Fruit fly (Drosophila melanogaster) whole organism, embryonic: Measurements from ENCODE around the gene Nse1.
A peak's percentile ranks its signal among the peaks of the same experiment; 100 is the strongest.

ENCODE experiments used
- ATbp ChIP-seq: fragments of 200-800 bp; sonication (Bioruptor generic); optimal IDR thresholded peaks from 2 replicates; lab custom pipeline; 2017; ENCODE audit warnings: missing biosample characterization, mild to moderate bottlenecking, missing genetic modification characterization, missing genetic modification reagents
- Awh ChIP-seq: fragments of 200-800 bp; sonication (Bioruptor generic); IDR thresholded peaks from 2 replicates; pipeline ENCODE4, ENCODE4 v1.3.6; 2022; ENCODE audit warnings: missing biosample characterization, missing genetic modification characterization
- CG11560 ChIP-seq: fragments of 200-800 bp; sonication (Bioruptor generic); IDR thresholded peaks from 3 replicates; pipeline ENCODE4 v1.3.6; 2022; ENCODE audit warnings: missing biosample characterization, missing genetic modification characterization
- CG13775 ChIP-seq: fragments of 200-800 bp; sonication (Bioruptor generic); optimal IDR thresholded peaks from 3 replicates; lab custom pipeline; 2017; ENCODE audit warnings: missing biosample characterization, mild to moderate bottlenecking, missing genetic modification characterization
- CG13894 ChIP-seq: fragments of 200-800 bp; sonication (Bioruptor generic); optimal IDR thresholded peaks from 3 replicates; lab custom pipeline; 2018; ENCODE audit warnings: missing biosample characterization, mild to moderate bottlenecking, missing genetic modification characterization, moderate library complexity
- CG14050 ChIP-seq: fragments of 200-800 bp; sonication (Bioruptor generic); IDR thresholded peaks from 3 replicates; pipeline ENCODE4 v1.3.6; 2022; ENCODE audit warnings: missing biosample characterization, missing genetic modification characterization
- CG14965 ChIP-seq: fragments of 200-800 bp; sonication (Bioruptor generic); optimal IDR thresholded peaks from 2 replicates; lab custom pipeline; 2016; ENCODE audit warnings: missing biosample characterization, missing genetic modification characterization, borderline replicate concordance
- CG15696 ChIP-seq: fragments of 200-800 bp; sonication (Bioruptor generic); optimal IDR thresholded peaks from 2 replicates; lab custom pipeline; 2019; ENCODE audit warnings: missing biosample characterization, mild to moderate bottlenecking, missing genetic modification characterization, moderate library complexity
- CG16815 ChIP-seq: fragments of 200-800 bp; sonication (Bioruptor generic); optimal IDR thresholded peaks from 3 replicates; lab custom pipeline; 2017; ENCODE audit warnings: missing biosample characterization, mild to moderate bottlenecking, missing genetic modification characterization
- CG17568 ChIP-seq: fragments of 200-800 bp; sonication (Bioruptor generic); optimal IDR thresholded peaks from 2 replicates; lab custom pipeline; 2018; ENCODE audit warnings: missing biosample characterization, mild to moderate bottlenecking, missing genetic modification characterization, moderate library complexity
- CG2120 ChIP-seq: fragments of 200-800 bp; sonication (Bioruptor generic); optimal IDR thresholded peaks from 3 replicates; lab custom pipeline; 2016; ENCODE audit warnings: missing biosample characterization, missing genetic modification characterization
- CG2712 ChIP-seq: fragments of 200-800 bp; optimal IDR thresholded peaks from 3 replicates; lab custom pipeline; 2019; ENCODE audit warnings: missing biosample characterization, mild to moderate bottlenecking, missing genetic modification characterization, moderate library complexity
- CG32767 ChIP-seq: fragments of 200-800 bp; sonication (Bioruptor generic); IDR thresholded peaks from 2 replicates; pipeline ENCODE4 v1.3.6; 2022; ENCODE audit warnings: missing biosample characterization, missing genetic modification characterization
- CG34422 ChIP-seq: fragments of 200-800 bp; sonication (Bioruptor generic); IDR thresholded peaks from 3 replicates; pipeline ENCODE4 v1.3.6; 2022; ENCODE audit warnings: missing biosample characterization, missing genetic modification characterization
- CG5180 ChIP-seq: fragments of 200-800 bp; sonication (Bioruptor generic); optimal IDR thresholded peaks from 3 replicates; lab custom pipeline; 2017; ENCODE audit warnings: missing biosample characterization, missing genetic modification characterization, mild to moderate bottlenecking, moderate library complexity, missing genetic modification reagents
- CG5953 ChIP-seq: fragments of 200-800 bp; sonication (Bioruptor generic); IDR thresholded peaks from 2 replicates; pipeline ENCODE4 v1.3.6; 2022; ENCODE audit warnings: missing biosample characterization, missing genetic modification characterization
- CG7963 ChIP-seq: fragments of 200-800 bp; sonication (Bioruptor generic); IDR thresholded peaks from 3 replicates; pipeline ENCODE4 v1.3.6; 2022; ENCODE audit warnings: missing biosample characterization, missing genetic modification characterization; ENCODE audit not compliant: partially characterized antibody
- CG8290 ChIP-seq, 3 experiments: fragments of 200-800 bp; sonication (Bioruptor generic); optimal IDR thresholded peaks; 2 replicates each; lab custom pipeline; 2016 to 2019; ENCODE audit warnings: missing biosample characterization in 3 of 3, missing genetic modification characterization in 3 of 3, mild to moderate bottlenecking in 2 of 3, moderate library complexity in 1 of 3
- CG8359 ChIP-seq: fragments of 200-800 bp; sonication (Bioruptor generic); optimal IDR thresholded peaks from 2 replicates; lab custom pipeline; 2017; ENCODE audit warnings: missing biosample characterization, mild to moderate bottlenecking, missing genetic modification characterization, borderline replicate concordance
- CG9437 ChIP-seq: fragments of 200-800 bp; sonication (Bioruptor generic); optimal IDR thresholded peaks from 2 replicates; lab custom pipeline; 2018; ENCODE audit warnings: missing biosample characterization, mild to moderate bottlenecking, missing genetic modification characterization
- CHES-1-like ChIP-seq: fragments of 200-800 bp; sonication (Bioruptor generic); optimal IDR thresholded peaks from 2 replicates; lab custom pipeline; 2016; ENCODE audit warnings: missing biosample characterization, missing genetic modification characterization
- CoRest ChIP-seq: fragments of 200-800 bp; sonication (Bioruptor generic); optimal IDR thresholded peaks from 3 replicates; lab custom pipeline; 2018; ENCODE audit warnings: missing biosample characterization, mild to moderate bottlenecking, missing genetic modification characterization, moderate library complexity
- Deaf1 ChIP-seq: fragments of 200-800 bp; optimal IDR thresholded peaks from 3 replicates; lab custom pipeline; 2019; ENCODE audit warnings: missing biosample characterization, mild to moderate bottlenecking, missing genetic modification characterization, moderate library complexity
- Dek ChIP-seq: fragments of 200-800 bp; sonication (Bioruptor generic); optimal IDR thresholded peaks from 3 replicates; lab custom pipeline; 2019; ENCODE audit warnings: missing biosample characterization, mild to moderate bottlenecking, missing genetic modification characterization, moderate library complexity
- GATAe ChIP-seq: fragments of 200-800 bp; sonication (Bioruptor generic); conservative IDR thresholded peaks from 2 replicates; pipeline ENCODE4 v1.3.6; 2022; ENCODE audit warnings: missing biosample characterization, missing genetic modification characterization
- Hand ChIP-seq: fragments of 200-800 bp; sonication (Bioruptor generic); optimal IDR thresholded peaks from 2 replicates; lab custom pipeline; 2017; ENCODE audit warnings: mild to moderate bottlenecking, missing biosample characterization, missing genetic modification reagents, missing genetic modification characterization
- Hr78 ChIP-seq, 2 experiments: fragments of 200-800 bp in 1 of 2; fragments of >200 bp in 1 of 2; sonication (Bioruptor generic) in 1 of 2; optimal IDR thresholded peaks; 2 replicates each; lab custom pipeline; 2017 to 2019; ENCODE audit warnings: missing biosample characterization in 2 of 2, missing genetic modification characterization in 2 of 2, mild to moderate bottlenecking in 1 of 2, moderate library complexity in 1 of 2
- NK7.1 ChIP-seq: fragments of 200-800 bp; sonication (Bioruptor generic); optimal IDR thresholded peaks from 3 replicates; lab custom pipeline; 2016; ENCODE audit warnings: missing biosample characterization, missing genetic modification characterization
- Usf ChIP-seq: fragments of 200-800 bp; sonication (Bioruptor generic); optimal IDR thresholded peaks from 2 replicates; lab custom pipeline; 2017; ENCODE audit warnings: missing genotype, missing biosample characterization, missing genetic modification characterization
- abd-A ChIP-seq: fragments of 200-800 bp; sonication (Bioruptor generic); optimal IDR thresholded peaks from 3 replicates; lab custom pipeline; 2019; ENCODE audit warnings: missing biosample characterization, mild to moderate bottlenecking, missing genetic modification characterization, moderate library complexity
- ato ChIP-seq: fragments of 200-800 bp; sonication (Bioruptor generic); IDR thresholded peaks from 2 replicates; pipeline ENCODE4 v1.3.6; 2022; ENCODE audit warnings: missing biosample characterization, missing genetic modification characterization; ENCODE audit not compliant: partially characterized antibody
- bcd ChIP-seq: fragments of 200-800 bp; sonication (Bioruptor generic); optimal IDR thresholded peaks from 2 replicates; lab custom pipeline; 2017; ENCODE audit warnings: missing biosample characterization, mild to moderate bottlenecking, missing genetic modification characterization
- chinmo ChIP-seq: fragments of 200-800 bp; sonication (Bioruptor generic); IDR thresholded peaks from 4 replicates; pipeline ENCODE4 v1.3.6; 2022; ENCODE audit warnings: missing biosample characterization, missing genetic modification characterization; ENCODE audit not compliant: partially characterized antibody
- ci ChIP-seq: fragments of 200-800 bp; sonication (Bioruptor generic); IDR thresholded peaks from 3 replicates; pipeline ENCODE4 v1.3.6; 2022; ENCODE audit warnings: missing biosample characterization, missing genetic modification characterization
- fd102C ChIP-seq: fragments of 200-800 bp; sonication (Bioruptor generic); optimal IDR thresholded peaks from 2 replicates; lab custom pipeline; 2018; ENCODE audit warnings: missing biosample characterization, mild to moderate bottlenecking, missing genetic modification characterization, moderate library complexity
- gcm2 ChIP-seq: fragments of 200-800 bp; sonication (Bioruptor generic); optimal IDR thresholded peaks from 2 replicates; lab custom pipeline; 2016; ENCODE audit warnings: missing biosample characterization, missing genetic modification characterization
- lbe ChIP-seq: fragments of 200-800 bp; sonication (Bioruptor generic); optimal IDR thresholded peaks from 2 replicates; lab custom pipeline; 2016; ENCODE audit warnings: missing biosample characterization, mild to moderate bottlenecking, missing genetic modification characterization
- nau ChIP-seq: fragments of 200-800 bp; sonication (Bioruptor generic); optimal IDR thresholded peaks from 3 replicates; lab custom pipeline; 2017; ENCODE audit warnings: missing biosample characterization, mild to moderate bottlenecking, missing genetic modification characterization, missing genetic modification reagents
- nerfin-1 ChIP-seq: fragments of 200-800 bp; sonication (Bioruptor generic); optimal IDR thresholded peaks from 3 replicates; lab custom pipeline; 2019; ENCODE audit warnings: missing biosample characterization, mild to moderate bottlenecking, missing genetic modification characterization, moderate library complexity
- nerfin-2 ChIP-seq: fragments of 200-800 bp; sonication (Bioruptor generic); IDR thresholded peaks from 2 replicates; pipeline ENCODE4 v1.3.6; 2022; ENCODE audit warnings: missing biosample characterization, missing genetic modification characterization; ENCODE audit not compliant: partially characterized antibody
- oc ChIP-seq: fragments of 200-800 bp; sonication (Bioruptor generic); optimal IDR thresholded peaks from 2 replicates; lab custom pipeline; 2018; ENCODE audit warnings: missing biosample characterization, mild to moderate bottlenecking, missing genetic modification characterization, moderate library complexity
- pfk ChIP-seq: fragments of 200-800 bp; sonication (Bioruptor generic); optimal IDR thresholded peaks from 2 replicates; lab custom pipeline; 2018; ENCODE audit warnings: missing biosample characterization, mild to moderate bottlenecking, missing genetic modification characterization, moderate library complexity
- run ChIP-seq: fragments of 200-800 bp; sonication (Bioruptor generic); optimal IDR thresholded peaks from 3 replicates; lab custom pipeline; 2018; ENCODE audit warnings: missing biosample characterization, mild to moderate bottlenecking, missing genetic modification characterization
- sd ChIP-seq: fragments of 200-800 bp; sonication (Bioruptor generic); optimal IDR thresholded peaks from 3 replicates; lab custom pipeline; 2018; ENCODE audit warnings: missing biosample characterization, mild to moderate bottlenecking, missing genetic modification characterization, moderate library complexity
- slp2 ChIP-seq: fragments of 200-800 bp; sonication (Bioruptor generic); optimal IDR thresholded peaks from 2 replicates; lab custom pipeline; 2016; ENCODE audit warnings: missing biosample characterization, missing genetic modification characterization
- tgo ChIP-seq: fragments of 200-800 bp; sonication (Bioruptor generic); IDR thresholded peaks from 3 replicates; pipeline ENCODE4 v1.3.6; 2022; ENCODE audit warnings: missing biosample characterization, missing genetic modification characterization
- trh ChIP-seq: fragments of 200-800 bp; sonication (Bioruptor generic); optimal IDR thresholded peaks from 2 replicates; lab custom pipeline; 2016; ENCODE audit warnings: missing biosample characterization, missing genetic modification characterization
- wor ChIP-seq: fragments of 200-800 bp; sonication (Bioruptor generic); IDR thresholded peaks from 2 replicates; pipeline ENCODE4 v1.3.6; 2022; ENCODE audit warnings: missing biosample characterization, missing genetic modification characterization

Gene Nse1

dm6 chr2L:6708997-6709662, 31.7 kb upstream of the Nse1 start, which contains the start of gene Tsp (continued):
- TF ChIP-seq Hr78 (GFP tag; optimal IDR thresholded peaks at IDR 0.05; lab: Kevin White, UChicago) (no peak), trh (GFP tag; lab: Kevin White, UChicago) (no peak), gcm2 (GFP tag; lab: Kevin White, UChicago) (no peak), CG34422 (GFP tag; lab: Robert Waterston, UW) (peak; percentile 48; the same call in 1 of the 3 replicates), CHES-1-like (GFP tag; lab: Kevin White, UChicago) (no peak), CG8290 (GFP tag; optimal IDR thresholded peaks at IDR 0.05; lab: Kevin White, UChicago) (peak; percentile 5), CG8290 (tag; optimal IDR thresholded peaks at IDR 0.05; lab: Kevin White, UChicago) (no peak), nerfin-1 (tag; lab: Kevin White, UChicago) (no peak), Hand (GFP tag; lab: Kevin White, UChicago) (no peak), Usf (GFP tag; lab: Kevin White, UChicago) (no peak), CG2120 (GFP tag; lab: Kevin White, UChicago) (no peak), ato (no peak), CG8359 (GFP tag; lab: Kevin White, UChicago) (peak; percentile 7), CG2712 (tag; lab: Kevin White, UChicago) (no peak), CG16815 (GFP tag; lab: Kevin White, UChicago) (no peak), run (tag; lab: Kevin White, UChicago) (no peak), CG14965 (GFP tag; lab: Kevin White, UChicago) (no peak), fd102C (GFP tag; lab: Kevin White, UChicago) (no peak), slp2 (no peak), sd (peak; percentile 58), ATbp (GFP tag; lab: Kevin White, UChicago) (no peak), lbe (no peak), CG11560 (tag; lab: Robert Waterston, UW) (no peak), Dek (no peak), GATAe (no peak), NK7.1 (GFP tag; lab: Kevin White, UChicago) (no peak), CG15696 (tag; lab: Kevin White, UChicago) (no peak), Deaf1 (tag; lab: Kevin White, UChicago) (peak; percentile 4), nau (GFP tag; lab: Kevin White, UChicago) (no peak), ci (GFP tag; lab: Robert Waterston, UW) (peak; percentile 17; the same call in 1 of the 3 replicates), CG5953 (GFP tag; lab: Robert Waterston, UW) (no peak), CG32767 (no peak), CG17568 (GFP tag; lab: Kevin White, UChicago) (no peak), CG13775 (no peak), tgo (GFP tag; lab: Robert Waterston, UW) (no peak), pfk (GFP tag; lab: Kevin White, UChicago) (no peak)

dm6 chr2L:6706368-6706919, 29.0 kb upstream of the Nse1 start:
- TF ChIP-seq abd-A (tag; lab: Kevin White, UChicago) = peak; percentile 74
- TF ChIP-seq CG13894 (tag; lab: Kevin White, UChicago) = peak; percentile 1
- TF ChIP-seq CG7963 (GFP tag; lab: Robert Waterston, UW) = no peak
- TF ChIP-seq wor (GFP tag; lab: Robert Waterston, UW) = no peak
- peak; percentile 16 for TF ChIP-seq oc (tag; lab: Kevin White, UChicago)
- no peak for TF ChIP-seq bcd (GFP tag; lab: Kevin White, UChicago)
- TF ChIP-seq Awh (GFP tag; lab: Robert Waterston, UW) = peak; percentile 69; the same call in 1 of the 2 replicates
- TF ChIP-seq sd = peak; percentile 43
- no peak for TF ChIP-seq CG14050 (GFP tag; lab: Robert Waterston, UW)
- peak; percentile 73; the same call in 1 of the 4 replicates for TF ChIP-seq chinmo (GFP tag; lab: Robert Waterston, UW)
- TF ChIP-seq CG5180 = no peak
- TF ChIP-seq nerfin-2 (GFP tag; lab: Robert Waterston, UW) = no peak
- TF ChIP-seq CoRest = no peak
- TF ChIP-seq trh (GFP tag; lab: Kevin White, UChicago) = no peak
- TF ChIP-seq CG9437 (GFP tag; lab: Kevin White, UChicago) = no peak
